ENCODE assay signal across 1 fruit fly cellular context in the genomic region with DNA sequence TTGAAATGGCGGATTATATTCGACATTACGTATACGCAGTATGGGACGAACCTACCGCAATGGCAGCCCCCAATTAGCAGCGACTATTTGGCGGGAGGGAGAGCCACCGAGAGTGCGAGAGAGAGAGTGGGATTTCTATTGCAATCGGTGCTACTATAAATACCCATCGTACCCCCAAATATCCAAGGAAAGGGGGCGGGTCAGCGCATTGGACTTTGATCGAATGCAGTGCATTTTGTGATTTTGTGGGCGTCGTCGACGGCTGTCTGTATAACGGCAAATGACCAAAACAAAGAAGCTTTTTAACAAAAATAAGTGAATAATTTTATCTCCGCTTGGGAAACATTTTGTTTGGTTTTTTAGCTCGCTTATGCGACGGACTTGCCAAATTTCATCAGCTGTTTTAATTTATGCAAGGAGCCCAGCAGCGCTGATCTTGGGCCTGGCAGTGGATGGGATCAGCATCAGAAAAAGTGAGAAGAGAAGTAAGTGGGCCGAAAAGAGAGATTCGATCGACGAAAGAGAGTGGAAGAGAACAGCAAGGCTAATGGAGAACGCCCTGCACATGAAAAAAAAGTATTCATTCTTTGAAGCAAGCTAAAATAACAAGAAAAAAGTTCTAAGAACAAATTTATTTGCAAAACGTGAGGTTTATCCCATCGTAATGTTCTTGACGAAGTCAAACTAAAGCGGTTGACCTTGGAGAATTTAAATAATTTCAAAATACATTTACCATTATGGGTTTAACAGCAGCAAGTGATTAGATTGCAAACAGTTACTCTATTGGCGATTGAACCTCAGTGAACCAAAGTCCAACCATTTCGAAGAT.
TF ChIP-seq lines count a peak whose summit lies in the region.

No protein-coding gene starts in this region.

TF ChIP-seq in whole organism, embryonic, 481 proteins besides CTCF, POLR2A, EP300 and RAD21 (continued from another document):
- TF ChIP-seq bigmax (GFP tag; optimal IDR thresholded peaks at IDR 0.05; lab: Kevin White, UChicago) (no peak), CG6813 (GFP tag; optimal IDR thresholded peaks at IDR 0.05; lab: Kevin White, UChicago) (no peak), CG10209 (GFP tag; optimal IDR thresholded peaks at IDR 0.05; lab: Kevin White, UChicago) (peak; percentile 18), Scr (GFP tag; IDR thresholded peaks at IDR 0.05; lab: Robert Waterston, UW; ENCODE audit: partially characterized antibody) (no peak), insv (GFP tag; optimal IDR thresholded peaks at IDR 0.05; lab: Kevin White, UChicago) (no peak), NFAT (GFP tag; IDR thresholded peaks at IDR 0.05; lab: Robert Waterston, UW) (no peak), pb (GFP tag; optimal IDR thresholded peaks at IDR 0.05; lab: Kevin White, UChicago) (no peak), emc (GFP tag; optimal IDR thresholded peaks at IDR 0.05; lab: Kevin White, UChicago) (no peak), CG7839 (tag; optimal IDR thresholded peaks at IDR 0.05; lab: Kevin White, UChicago) (peak; percentile 55), Sox102F (GFP tag; optimal IDR thresholded peaks at IDR 0.05; lab: Kevin White, UChicago) (peak; percentile 44), CG4730 (GFP tag; IDR thresholded peaks at IDR 0.05; lab: Robert Waterston, UW) (no peak), CG17912 (GFP tag; optimal IDR thresholded peaks at IDR 0.05; lab: Kevin White, UChicago) (no peak), CG17361 (GFP tag; IDR thresholded peaks at IDR 0.05; lab: Robert Waterston, UW) (peak; percentile 46; the same call in 1 of the 3 replicates), Ets65A (GFP tag; lab: Kevin White, UChicago) (peak; percentile 54), Myb (GFP tag; optimal IDR thresholded peaks at IDR 0.05; lab: Kevin White, UChicago) (no peak), MESR4 (GFP tag; optimal IDR thresholded peaks at IDR 0.05; lab: Kevin White, UChicago) (no peak), sim (GFP tag; IDR thresholded peaks at IDR 0.05; lab: Robert Waterston, UW) (no peak), Atf3 (GFP tag; optimal IDR thresholded peaks at IDR 0.05; lab: Kevin White, UChicago) (no peak), hth (optimal IDR thresholded peaks at IDR 0.05; lab: Kevin White, UChicago) (no peak), gro (GFP tag; optimal IDR thresholded peaks at IDR 0.05; lab: Kevin White, UChicago) (peak; percentile 20), CG7786 (GFP tag; optimal IDR thresholded peaks at IDR 0.05; lab: Kevin White, UChicago) (peak; percentile 4), Hr51 (GFP tag; optimal IDR thresholded peaks at IDR 0.05; lab: Kevin White, UChicago) (peak in 1 of 2 experiments; percentile 48), CG17829 (tag; optimal IDR thresholded peaks at IDR 0.05; lab: Kevin White, UChicago) (no peak), sima (GFP tag; optimal IDR thresholded peaks at IDR 0.05; lab: Kevin White, UChicago) (no peak), lola (GFP tag; optimal IDR thresholded peaks at IDR 0.05; lab: Kevin White, UChicago) (no peak), CG4424 (GFP tag; optimal IDR thresholded peaks at IDR 0.05; lab: Kevin White, UChicago) (peak; percentile 26), ssp (GFP tag; IDR thresholded peaks at IDR 0.05; lab: Robert Waterston, UW) (no peak), CG10431 (GFP tag; optimal IDR thresholded peaks at IDR 0.05; lab: Kevin White, UChicago) (no peak), Sry-β (GFP tag; optimal IDR thresholded peaks at IDR 0.05; lab: Kevin White, UChicago) (no peak), caup (GFP tag; optimal IDR thresholded peaks at IDR 0.05; lab: Kevin White, UChicago; ENCODE audit: severe bottlenecking) (no peak), Mes4 (GFP tag; optimal IDR thresholded peaks at IDR 0.05; lab: Kevin White, UChicago) (no peak), CG12659 (GFP tag; optimal IDR thresholded peaks at IDR 0.05; lab: Kevin White, UChicago) (no peak), danr (GFP tag; IDR thresholded peaks at IDR 0.05; lab: Robert Waterston, UW) (no peak), unpg (GFP tag; optimal IDR thresholded peaks at IDR 0.05; lab: Kevin White, UChicago) (peak; percentile 30), nmo (GFP tag; optimal IDR thresholded peaks at IDR 0.05; lab: Kevin White, UChicago) (peak; percentile 29), Lpt (GFP tag; optimal IDR thresholded peaks at IDR 0.05; lab: Kevin White, UChicago) (no peak), CG11398 (GFP tag; optimal IDR thresholded peaks at IDR 0.05; lab: Kevin White, UChicago) (no peak), CG34422 (GFP tag; IDR thresholded peaks at IDR 0.05; lab: Robert Waterston, UW) (no peak), bsh (GFP tag; optimal IDR thresholded peaks at IDR 0.05; lab: Kevin White, UChicago) (peak in 1 of 2 experiments; percentile 43), Hr39 (optimal IDR thresholded peaks at IDR 0.05; lab: Kevin White, UChicago) (no peak), kay (GFP tag; optimal IDR thresholded peaks at IDR 0.05; lab: Kevin White, UChicago) (no peak), toy (GFP tag; IDR thresholded peaks at IDR 0.05; lab: Robert Waterston, UW) (no peak), CG6175 (GFP tag; IDR thresholded peaks at IDR 0.05; lab: Robert Waterston, UW) (no peak), CG12391 (tag; optimal IDR thresholded peaks at IDR 0.05; lab: Kevin White, UChicago) (peak; percentile 38), ERR (GFP tag; optimal IDR thresholded peaks at IDR 0.05; lab: Kevin White, UChicago) (peak; percentile 38), run (tag; optimal IDR thresholded peaks at IDR 0.05; lab: Kevin White, UChicago) (no peak), nerfin-1 (tag; optimal IDR thresholded peaks at IDR 0.05; lab: Kevin White, UChicago) (no peak), H15 (GFP tag; IDR thresholded peaks at IDR 0.05; lab: Robert Waterston, UW) (no peak), Aef1 (GFP tag; IDR thresholded peaks at IDR 0.05; lab: Robert Waterston, UW) (peak; percentile 34; the same call in 1 of the 3 replicates), Chrac-16 (GFP tag; optimal IDR thresholded peaks at IDR 0.05; lab: Kevin White, UChicago) (no peak), CG33557 (GFP tag; optimal IDR thresholded peaks at IDR 0.05; lab: Kevin White, UChicago) (no peak), CG6791 (GFP tag; IDR thresholded peaks at IDR 0.05; lab: Robert Waterston, UW; ENCODE audit: partially characterized antibody) (no peak), tup (GFP tag; optimal IDR thresholded peaks at IDR 0.05; lab: Kevin White, UChicago) (no peak), Mad (GFP tag; optimal IDR thresholded peaks at IDR 0.05; lab: Kevin White, UChicago) (no peak), Atf6 (GFP tag; IDR thresholded peaks at IDR 0.05; lab: Robert Waterston, UW) (no peak; the same call in 1 of the 2 replicates), CG1529 (GFP tag; optimal IDR thresholded peaks at IDR 0.05; lab: Kevin White, UChicago) (no peak), CG2712 (tag; optimal IDR thresholded peaks at IDR 0.05; lab: Kevin White, UChicago) (peak; percentile 26), aop (GFP tag; IDR thresholded peaks at IDR 0.05; lab: Robert Waterston, UW) (no peak), pfk (GFP tag; optimal IDR thresholded peaks at IDR 0.05; lab: Kevin White, UChicago) (no peak), CG3838 (GFP tag; optimal IDR thresholded peaks at IDR 0.05; lab: Kevin White, UChicago) (no peak), CG17385 (GFP tag; optimal IDR thresholded peaks at IDR 0.05; lab: Kevin White, UChicago) (peak; percentile 51), Nf-YC (tag; optimal IDR thresholded peaks at IDR 0.05; lab: Kevin White, UChicago) (peak; percentile 1), CG15514 (GFP tag; optimal IDR thresholded peaks at IDR 0.05; lab: Kevin White, UChicago) (peak; percentile 12), chinmo (GFP tag; IDR thresholded peaks at IDR 0.05; lab: Robert Waterston, UW; ENCODE audit: partially characterized antibody) (no peak), MTF-1 (GFP tag; optimal IDR thresholded peaks at IDR 0.05; lab: Kevin White, UChicago; ENCODE audit: borderline replicate concordance) (no peak), gsb (GFP tag; IDR thresholded peaks at IDR 0.05; lab: Robert Waterston, UW) (no peak), CG12769 (tag; optimal IDR thresholded peaks at IDR 0.05; lab: Kevin White, UChicago) (no peak), CG2116 (GFP tag; optimal IDR thresholded peaks at IDR 0.05; lab: Kevin White, UChicago) (peak; percentile 3), CG11695 (GFP tag; IDR thresholded peaks at IDR 0.05; lab: Robert Waterston, UW) (peak; percentile 32; the same call in 1 of the 3 replicates), peb (GFP tag; IDR thresholded peaks at IDR 0.05; lab: Robert Waterston, UW) (no peak), C15 (GFP tag; IDR thresholded peaks at IDR 0.05; lab: Robert Waterston, UW) (no peak), cwo (GFP tag; optimal IDR thresholded peaks at IDR 0.05; lab: Kevin White, UChicago) (no peak), Hr3 (GFP tag; optimal IDR thresholded peaks at IDR 0.05; lab: Kevin White, UChicago) (peak; percentile 20), Opbp (GFP tag; IDR thresholded peaks at IDR 0.05; lab: Robert Waterston, UW; ENCODE audit: partially characterized antibody) (no peak), Elba2 (GFP tag; optimal IDR thresholded peaks at IDR 0.05; lab: Kevin White, UChicago) (no peak), CG4617 (GFP tag; optimal IDR thresholded peaks at IDR 0.05; lab: Kevin White, UChicago; ENCODE audit: borderline replicate concordance) (no peak), sqz (GFP tag; optimal IDR thresholded peaks at IDR 0.05; lab: Kevin White, UChicago) (no peak), sens-2 (GFP tag; IDR thresholded peaks at IDR 0.05; lab: Robert Waterston, UW) (no peak), Dip2 (GFP tag; IDR thresholded peaks at IDR 0.05; lab: Robert Waterston, UW) (no peak), CG17186 (GFP tag; optimal IDR thresholded peaks at IDR 0.05; lab: Kevin White, UChicago) (no peak), CG10366 (GFP tag; IDR thresholded peaks at IDR 0.05; lab: Robert Waterston, UW) (no peak), CG9727 (GFP tag; optimal IDR thresholded peaks at IDR 0.05; lab: Kevin White, UChicago) (peak; percentile 11), Xrp1 (GFP tag; IDR thresholded peaks at IDR 0.05; lab: Robert Waterston, UW) (no peak), CG34224 (GFP tag; IDR thresholded peaks at IDR 0.05; lab: Robert Waterston, UW; ENCODE audit: partially characterized antibody) (no peak), fru (optimal IDR thresholded peaks at IDR 0.05; lab: Kevin White, UChicago) (no peak), CG10565 (GFP tag; optimal IDR thresholded peaks at IDR 0.05; lab: Kevin White, UChicago) (no peak), Lim3 (GFP tag; IDR thresholded peaks at IDR 0.05; lab: Robert Waterston, UW) (no peak), Gug (GFP tag; IDR thresholded peaks at IDR 0.05; lab: Robert Waterston, UW) (no peak), CG18476 (GFP tag; optimal IDR thresholded peaks at IDR 0.05; lab: Kevin White, UChicago) (no peak), Oli (tag; optimal IDR thresholded peaks at IDR 0.05; lab: Kevin White, UChicago) (peak; percentile 49), kah (GFP tag; optimal IDR thresholded peaks at IDR 0.05; lab: Kevin White, UChicago) (no peak), ac (GFP tag; optimal IDR thresholded peaks at IDR 0.05; lab: Kevin White, UChicago) (no peak), ap (GFP tag; IDR thresholded peaks at IDR 0.05; lab: Robert Waterston, UW) (no peak), CG8944 (GFP tag; optimal IDR thresholded peaks at IDR 0.05; lab: Kevin White, UChicago) (no peak), CG1647 (GFP tag; optimal IDR thresholded peaks at IDR 0.05; lab: Kevin White, UChicago) (no peak), CG3847 (GFP tag; IDR thresholded peaks at IDR 0.05; lab: Robert Waterston, UW) (0 out of 2 replicates have a peak, but pooled peaks have one; percentile 27), ftz-f1 (GFP tag; optimal IDR thresholded peaks at IDR 0.05; lab: Kevin White, UChicago) (no peak), CG32772 (GFP tag; IDR thresholded peaks at IDR 0.05; lab: Robert Waterston, UW) (no peak), CG11696 (GFP tag; IDR thresholded peaks at IDR 0.05; lab: Robert Waterston, UW) (no peak), ci (GFP tag; IDR thresholded peaks at IDR 0.05; lab: Robert Waterston, UW) (no peak), sd (tag; optimal IDR thresholded peaks at IDR 0.05; lab: Kevin White, UChicago) (no peak), CG15269 (tag; optimal IDR thresholded peaks at IDR 0.05; lab: Kevin White, UChicago) (peak; percentile 47), CG18599 (GFP tag; optimal IDR thresholded peaks at IDR 0.05; lab: Kevin White, UChicago) (peak; percentile 38), CG13894 (tag; optimal IDR thresholded peaks at IDR 0.05; lab: Kevin White, UChicago) (no peak), CG6654 (GFP tag; optimal IDR thresholded peaks at IDR 0.05; lab: Kevin White, UChicago) (no peak), sug (tag; optimal IDR thresholded peaks at IDR 0.05; lab: Kevin White, UChicago) (peak; percentile 5), lilli (GFP tag; optimal IDR thresholded peaks at IDR 0.05; lab: Kevin White, UChicago) (no peak), tio (GFP tag; optimal IDR thresholded peaks at IDR 0.05; lab: Kevin White, UChicago) (peak; percentile 44), CG1792 (GFP tag; optimal IDR thresholded peaks at IDR 0.05; lab: Kevin White, UChicago) (peak; percentile 10), CG3407 (GFP tag; optimal IDR thresholded peaks at IDR 0.05; lab: Kevin White, UChicago) (no peak), HLH54F (GFP tag; optimal IDR thresholded peaks at IDR 0.05; lab: Kevin White, UChicago) (peak; percentile 23), CG9876 (GFP tag; optimal IDR thresholded peaks at IDR 0.05; lab: Kevin White, UChicago) (no peak), vnd (GFP tag; IDR thresholded peaks at IDR 0.05; lab: Robert Waterston, UW; ENCODE audit: partially characterized antibody) (no peak), btn (GFP tag; optimal IDR thresholded peaks at IDR 0.05; lab: Kevin White, UChicago) (no peak), jigr1 (GFP tag; IDR thresholded peaks at IDR 0.05; lab: Robert Waterston, UW) (no peak), nerfin-2 (GFP tag; IDR thresholded peaks at IDR 0.05; lab: Robert Waterston, UW; ENCODE audit: partially characterized antibody) (no peak), CG10979 (tag; optimal IDR thresholded peaks at IDR 0.05; lab: Kevin White, UChicago) (peak; percentile 39), CG6689 (GFP tag; IDR thresholded peaks at IDR 0.05; lab: Robert Waterston, UW) (0 out of 2 replicates have a peak, but pooled peaks have one; percentile 6), CG2875 (GFP tag; optimal IDR thresholded peaks at IDR 0.05; lab: Kevin White, UChicago) (no peak)
